Fruit fly (Drosophila melanogaster): ENCODE measurements around the gene CG18731.
A peak's percentile ranks its signal among the peaks of the same experiment; 100 is the strongest.

Gene CG18731

dm6 chr3R:29692009-29692641 is 32.7 kb upstream of the CG18731 start, which contains the start of gene dmrt99B:
Gene dmrt99B (plus strand): TSS chr3R:29692591.
- TF ChIP-seq CG10147 (GFP tag; optimal IDR thresholded peaks at IDR 0.05) (no peak), scrt (GFP tag; optimal IDR thresholded peaks at IDR 0.05) (no peak), row (GFP tag; IDR thresholded peaks at IDR 0.05) (no peak), dmrt99B (tag; optimal IDR thresholded peaks at IDR 0.05) (peak; percentile 57), ato (GFP tag; IDR thresholded peaks at IDR 0.05; ENCODE audit: partially characterized antibody) (no peak), grau (tag; optimal IDR thresholded peaks at IDR 0.05) (peak; percentile 6), CG7839 (tag; optimal IDR thresholded peaks at IDR 0.05) (no peak), cg (GFP tag; optimal IDR thresholded peaks at IDR 0.05) (peak; percentile 81), Dip3 (GFP tag; optimal IDR thresholded peaks at IDR 0.05) (no peak), Myb (GFP tag; optimal IDR thresholded peaks at IDR 0.05) (no peak), CG18262 (tag; optimal IDR thresholded peaks at IDR 0.05) (no peak), Adf1 (GFP tag; IDR thresholded peaks at IDR 0.05) (peak; percentile 91), run (tag; optimal IDR thresholded peaks at IDR 0.05) (no peak), ci (GFP tag; IDR thresholded peaks at IDR 0.05) (no peak), prd (optimal IDR thresholded peaks at IDR 0.05) (no peak), prd (GFP tag; IDR thresholded peaks at IDR 0.05) (no peak), fd64A (GFP tag; optimal IDR thresholded peaks at IDR 0.05) (no peak), CG13775 (GFP tag; optimal IDR thresholded peaks at IDR 0.05) (no peak), CG6175 (GFP tag; IDR thresholded peaks at IDR 0.05) (no peak), CG17568 (GFP tag; optimal IDR thresholded peaks at IDR 0.05) (no peak), Med (GFP tag) (peak; percentile 5), lmd (GFP tag; IDR thresholded peaks at IDR 0.05) (no peak), Dref (GFP tag; IDR thresholded peaks at IDR 0.05) (no peak), CG1792 (GFP tag; optimal IDR thresholded peaks at IDR 0.05) (no peak), shn (GFP tag; optimal IDR thresholded peaks at IDR 0.05) (no peak), CG18619 (GFP tag; optimal IDR thresholded peaks at IDR 0.05) (no peak), CG8765 (GFP tag; IDR thresholded peaks at IDR 0.05) (no peak), slou (GFP tag; optimal IDR thresholded peaks at IDR 0.05) (no peak), Lim3 (GFP tag; IDR thresholded peaks at IDR 0.05) (no peak), sens-2 (GFP tag; IDR thresholded peaks at IDR 0.05) (no peak), CG4328 (GFP tag; optimal IDR thresholded peaks at IDR 0.05) (no peak), CG7372 (GFP tag; IDR thresholded peaks at IDR 0.05) (peak; percentile 74), CG2889 (GFP tag; IDR thresholded peaks at IDR 0.05) (no peak), ara (GFP tag; IDR thresholded peaks at IDR 0.05) (no peak), sr (GFP tag; IDR thresholded peaks at IDR 0.05) (no peak), CG13287 (GFP tag; IDR thresholded peaks at IDR 0.05; ENCODE audit: partially characterized antibody) (no peak), CG14050 (GFP tag; IDR thresholded peaks at IDR 0.05) (no peak), Dll (GFP tag; IDR thresholded peaks at IDR 0.05; ENCODE audit: partially characterized antibody) (peak; percentile 38; the same call in 1 of the 4 replicates), CG8478 (optimal IDR thresholded peaks at IDR 0.05) (no peak), Stat92E (GFP tag; optimal IDR thresholded peaks at IDR 0.05) (no peak), seq (GFP tag; IDR thresholded peaks at IDR 0.05) (peak; percentile 84; the same call in 1 of the 2 replicates), Hand (GFP tag; optimal IDR thresholded peaks at IDR 0.05) (no peak), trh (GFP tag; optimal IDR thresholded peaks at IDR 0.05) (no peak), ro (GFP tag; IDR thresholded peaks at IDR 0.05) (no peak), pho (GFP tag; optimal IDR thresholded peaks at IDR 0.05) (no peak), CG15479 (GFP tag; optimal IDR thresholded peaks at IDR 0.05) (peak; percentile 10), Taf1 (GFP tag; IDR thresholded peaks at IDR 0.05) (no peak), caup (GFP tag; optimal IDR thresholded peaks at IDR 0.05; ENCODE audit: severe bottlenecking) (no peak), chif (GFP tag; optimal IDR thresholded peaks at IDR 0.05) (no peak), inv (GFP tag; IDR thresholded peaks at IDR 0.05; ENCODE audit: partially characterized antibody) (no peak), chinmo (GFP tag; IDR thresholded peaks at IDR 0.05; ENCODE audit: partially characterized antibody) (0 out of 4 replicates have a peak, but pooled peaks have one; percentile 17)

Measured in whole organism, embryonic.